Fruit fly (Drosophila melanogaster) whole organism, embryonic: ENCODE results near the gene CG46459.

Source experiments
- B-H1 ChIP-seq: fragments of 200-800 bp; sonication (Bioruptor generic); IDR thresholded peaks from 3 replicates; pipeline ENCODE4 v1.3.6; 2022; ENCODE audit warnings: missing biosample characterization, missing genetic modification characterization
- Blimp-1 ChIP-seq: fragments of 200-800 bp; sonication (Bioruptor generic); optimal IDR thresholded peaks from 3 replicates; lab custom pipeline; 2018; ENCODE audit warnings: missing biosample characterization, missing genetic modification characterization, mild to moderate bottlenecking, moderate library complexity, missing genetic modification reagents
- CG10565 ChIP-seq: fragments of 200-800 bp; sonication (Bioruptor generic); optimal IDR thresholded peaks from 3 replicates; lab custom pipeline; 2016; ENCODE audit warnings: missing biosample characterization, mild to moderate bottlenecking, missing genetic modification characterization
- CG11723 ChIP-seq: fragments of 200-800 bp; sonication (Bioruptor generic); optimal IDR thresholded peaks from 2 replicates; lab custom pipeline; 2017; ENCODE audit warnings: missing biosample characterization, mild to moderate bottlenecking, missing genetic modification characterization
- CG12104 ChIP-seq: fragments of 200-800 bp; sonication (Bioruptor generic); optimal IDR thresholded peaks from 3 replicates; lab custom pipeline; 2016; ENCODE audit warnings: missing biosample characterization, missing genetic modification characterization
- CG13775 ChIP-seq: fragments of 200-800 bp; sonication (Bioruptor generic); optimal IDR thresholded peaks from 3 replicates; lab custom pipeline; 2017; ENCODE audit warnings: missing biosample characterization, mild to moderate bottlenecking, missing genetic modification characterization
- CG14860 ChIP-seq: fragments of 200-800 bp; sonication (Bioruptor generic); IDR thresholded peaks from 3 replicates; pipeline ENCODE4 v1.3.6; 2022; ENCODE audit warnings: missing biosample characterization, missing genetic modification characterization; ENCODE audit not compliant: partially characterized antibody
- CG1529 ChIP-seq: fragments of 200-800 bp; sonication (Bioruptor generic); optimal IDR thresholded peaks from 3 replicates; lab custom pipeline; 2018; ENCODE audit warnings: missing biosample characterization, missing genetic modification characterization
- CG15479 ChIP-seq: fragments of 200-800 bp; sonication (Bioruptor generic); optimal IDR thresholded peaks from 3 replicates; lab custom pipeline; 2019; ENCODE audit warnings: missing biosample characterization, mild to moderate bottlenecking, missing genetic modification characterization, moderate library complexity
- CG18476 ChIP-seq: fragments of 200-800 bp; sonication (Bioruptor generic); optimal IDR thresholded peaks from 2 replicates; lab custom pipeline; 2016; ENCODE audit warnings: missing biosample characterization, mild to moderate bottlenecking, missing genetic modification characterization
- CG18619 ChIP-seq: fragments of 200-800 bp; sonication (Bioruptor generic); optimal IDR thresholded peaks from 3 replicates; lab custom pipeline; 2017; ENCODE audit warnings: missing biosample characterization, mild to moderate bottlenecking, missing genetic modification characterization
- CG2120 ChIP-seq: fragments of 200-800 bp; sonication (Bioruptor generic); optimal IDR thresholded peaks from 3 replicates; lab custom pipeline; 2016; ENCODE audit warnings: missing biosample characterization, missing genetic modification characterization
- CG31224 ChIP-seq: fragments of 200-800 bp; sonication (Bioruptor generic); IDR thresholded peaks from 2 replicates; pipeline ENCODE4 v1.3.6; 2022; ENCODE audit warnings: missing biosample characterization, missing genetic modification characterization
- CG31388 ChIP-seq: fragments of 200-800 bp; sonication (Bioruptor generic); optimal IDR thresholded peaks from 2 replicates; lab custom pipeline; 2016; ENCODE audit warnings: missing biosample characterization, missing genetic modification characterization
- CG3726 ChIP-seq: fragments of 200-800 bp; sonication (Bioruptor generic); IDR thresholded peaks from 3 replicates; pipeline ENCODE4, ENCODE4 v1.3.6; 2022; ENCODE audit warnings: missing biosample characterization, missing genetic modification characterization
- CG42726 ChIP-seq: fragments of 200-800 bp; sonication (Bioruptor generic); IDR thresholded peaks from 2 replicates; pipeline ENCODE4 v1.3.6; 2022; ENCODE audit warnings: missing biosample characterization, missing genetic modification characterization; ENCODE audit not compliant: partially characterized antibody
- CG4282 ChIP-seq: fragments of 200-800 bp; sonication (Bioruptor generic); optimal IDR thresholded peaks from 2 replicates; lab custom pipeline; 2016; ENCODE audit warnings: missing biosample characterization, missing genetic modification characterization
- CG8478 ChIP-seq: fragments of >200 bp; optimal IDR thresholded peaks from 2 replicates; lab custom pipeline; 2018
- CG8924 ChIP-seq: fragments of 200-800 bp; optimal IDR thresholded peaks from 3 replicates; lab custom pipeline; 2019; ENCODE audit warnings: missing biosample characterization, mild to moderate bottlenecking, missing genetic modification characterization, moderate library complexity
- CG9817 ChIP-seq: fragments of 200-800 bp; sonication (Bioruptor generic); optimal IDR thresholded peaks from 2 replicates; lab custom pipeline; 2018; ENCODE audit warnings: missing biosample characterization, mild to moderate bottlenecking, missing genetic modification characterization, moderate library complexity
- CrebB ChIP-seq: fragments of 200-800 bp; sonication (Bioruptor generic); optimal IDR thresholded peaks from 3 replicates; lab custom pipeline; 2018; ENCODE audit warnings: missing biosample characterization, mild to moderate bottlenecking, missing genetic modification characterization
- Dek ChIP-seq: fragments of 200-800 bp; sonication (Bioruptor generic); optimal IDR thresholded peaks from 3 replicates; lab custom pipeline; 2019; ENCODE audit warnings: missing biosample characterization, mild to moderate bottlenecking, missing genetic modification characterization, moderate library complexity
- GATAe ChIP-seq: fragments of 200-800 bp; sonication (Bioruptor generic); conservative IDR thresholded peaks from 2 replicates; pipeline ENCODE4 v1.3.6; 2022; ENCODE audit warnings: missing biosample characterization, missing genetic modification characterization
- HLH4C ChIP-seq: fragments of 200-800 bp; sonication (Bioruptor generic); IDR thresholded peaks from 3 replicates; pipeline ENCODE4 v1.3.6; 2022; ENCODE audit warnings: missing biosample characterization, missing genetic modification characterization; ENCODE audit not compliant: partially characterized antibody
- HLHmδ ChIP-seq: fragments of 200-800 bp; sonication (Bioruptor generic); optimal IDR thresholded peaks from 2 replicates; lab custom pipeline; 2018; ENCODE audit warnings: missing biosample characterization, mild to moderate bottlenecking, missing genetic modification characterization, moderate library complexity
- Hand ChIP-seq: fragments of 200-800 bp; sonication (Bioruptor generic); optimal IDR thresholded peaks from 2 replicates; lab custom pipeline; 2017; ENCODE audit warnings: mild to moderate bottlenecking, missing biosample characterization, missing genetic modification reagents, missing genetic modification characterization
- Hey ChIP-seq: fragments of 200-800 bp; sonication (Bioruptor generic); optimal IDR thresholded peaks from 3 replicates; lab custom pipeline; 2018; ENCODE audit warnings: missing biosample characterization, mild to moderate bottlenecking, missing genetic modification characterization
- HmgD ChIP-seq: fragments of 200-800 bp; sonication (Bioruptor generic); optimal IDR thresholded peaks from 3 replicates; lab custom pipeline; 2016; ENCODE audit warnings: missing biosample characterization, missing genetic modification characterization
- Med ChIP-seq: fragments of 200-800 bp; sonication (Bioruptor generic); peaks from one replicate; lab custom pipeline; 2016; ENCODE audit warnings: missing biosample characterization, missing genetic modification characterization, mild to moderate bottlenecking, inconsistent platforms, moderate library complexity
- NfI ChIP-seq: fragments of 200-800 bp; sonication (Bioruptor generic); optimal IDR thresholded peaks from 3 replicates; lab custom pipeline; 2018; ENCODE audit warnings: missing biosample characterization, mild to moderate bottlenecking, missing genetic modification characterization, moderate library complexity
- Scr ChIP-seq: fragments of 200-800 bp; sonication (Bioruptor generic); IDR thresholded peaks from 2 replicates; pipeline ENCODE4 v1.3.6; 2022; ENCODE audit warnings: missing biosample characterization, missing genetic modification characterization; ENCODE audit not compliant: partially characterized antibody
- Six4 ChIP-seq: fragments of 200-800 bp; sonication (Bioruptor generic); optimal IDR thresholded peaks from 2 replicates; lab custom pipeline; 2016; ENCODE audit warnings: missing biosample characterization, missing genetic modification characterization
- Spps ChIP-seq: fragments of 200-800 bp; sonication (Bioruptor generic); optimal IDR thresholded peaks from 2 replicates; lab custom pipeline; 2018; ENCODE audit warnings: missing biosample characterization, mild to moderate bottlenecking, missing genetic modification characterization
- abd-A ChIP-seq: fragments of 200-800 bp; sonication (Bioruptor generic); optimal IDR thresholded peaks from 3 replicates; lab custom pipeline; 2019; ENCODE audit warnings: missing biosample characterization, mild to moderate bottlenecking, missing genetic modification characterization, moderate library complexity
- chm ChIP-seq: fragments of 200-800 bp; sonication (Bioruptor generic); IDR thresholded peaks from 2 replicates; pipeline ENCODE4 v1.3.6; 2022; ENCODE audit warnings: missing biosample characterization, missing genetic modification characterization
- ci ChIP-seq: fragments of 200-800 bp; sonication (Bioruptor generic); IDR thresholded peaks from 3 replicates; pipeline ENCODE4 v1.3.6; 2022; ENCODE audit warnings: missing biosample characterization, missing genetic modification characterization
- crol ChIP-seq: fragments of 200-800 bp; sonication (Bioruptor generic); IDR thresholded peaks from 2 replicates; pipeline ENCODE4 v1.3.6; 2022; ENCODE audit warnings: missing biosample characterization, missing genetic modification characterization
- disco-r ChIP-seq: fragments of 200-800 bp; sonication (Bioruptor generic); optimal IDR thresholded peaks from 2 replicates; lab custom pipeline; 2016; ENCODE audit warnings: missing biosample characterization, missing genetic modification characterization
- en ChIP-seq: fragments of 200-800 bp; sonication (Bioruptor generic); optimal IDR thresholded peaks from 2 replicates; lab custom pipeline; 2016; ENCODE audit warnings: missing biosample characterization, missing genetic modification characterization
- fd3F ChIP-seq: fragments of 200-800 bp; sonication (Bioruptor generic); optimal IDR thresholded peaks from 2 replicates; lab custom pipeline; 2018; ENCODE audit warnings: missing biosample characterization, mild to moderate bottlenecking, missing genetic modification characterization, moderate library complexity
- gcm ChIP-seq: fragments of 200-800 bp; sonication (Bioruptor generic); optimal IDR thresholded peaks from 2 replicates; lab custom pipeline; 2019; ENCODE audit warnings: missing biosample characterization, mild to moderate bottlenecking, missing genetic modification characterization, moderate library complexity
- knrl ChIP-seq: fragments of 200-800 bp; sonication (Bioruptor generic); IDR thresholded peaks from 3 replicates; pipeline ENCODE4 v1.3.6; 2022; ENCODE audit warnings: missing biosample characterization, missing genetic modification characterization; ENCODE audit not compliant: partially characterized antibody
- p53 ChIP-seq: fragments of 200-800 bp; sonication (Bioruptor generic); optimal IDR thresholded peaks from 2 replicates; lab custom pipeline; 2016; ENCODE audit warnings: missing biosample characterization, missing genetic modification characterization
- pfk ChIP-seq: fragments of 200-800 bp; sonication (Bioruptor generic); optimal IDR thresholded peaks from 2 replicates; lab custom pipeline; 2018; ENCODE audit warnings: missing biosample characterization, mild to moderate bottlenecking, missing genetic modification characterization, moderate library complexity
- sens ChIP-seq: fragments of 200-800 bp; sonication (Bioruptor generic); peaks from one replicate; lab custom pipeline; 2016; ENCODE audit warnings: missing biosample characterization, missing genetic modification characterization
- slp2 ChIP-seq: fragments of 200-800 bp; sonication (Bioruptor generic); optimal IDR thresholded peaks from 2 replicates; lab custom pipeline; 2016; ENCODE audit warnings: missing biosample characterization, missing genetic modification characterization
- sug ChIP-seq: fragments of 200-800 bp; optimal IDR thresholded peaks from 2 replicates; lab custom pipeline; 2019; ENCODE audit warnings: missing biosample characterization, mild to moderate bottlenecking, missing genetic modification characterization, moderate library complexity
- tio ChIP-seq: fragments of 200-800 bp; sonication (Bioruptor generic); optimal IDR thresholded peaks from 2 replicates; lab custom pipeline; 2017; ENCODE audit warnings: missing biosample characterization, missing genetic modification characterization, inconsistent platforms
- yki ChIP-seq: fragments of >200 bp; optimal IDR thresholded peaks from 3 replicates; lab custom pipeline; 2018

Gene CG46459

DNA sequence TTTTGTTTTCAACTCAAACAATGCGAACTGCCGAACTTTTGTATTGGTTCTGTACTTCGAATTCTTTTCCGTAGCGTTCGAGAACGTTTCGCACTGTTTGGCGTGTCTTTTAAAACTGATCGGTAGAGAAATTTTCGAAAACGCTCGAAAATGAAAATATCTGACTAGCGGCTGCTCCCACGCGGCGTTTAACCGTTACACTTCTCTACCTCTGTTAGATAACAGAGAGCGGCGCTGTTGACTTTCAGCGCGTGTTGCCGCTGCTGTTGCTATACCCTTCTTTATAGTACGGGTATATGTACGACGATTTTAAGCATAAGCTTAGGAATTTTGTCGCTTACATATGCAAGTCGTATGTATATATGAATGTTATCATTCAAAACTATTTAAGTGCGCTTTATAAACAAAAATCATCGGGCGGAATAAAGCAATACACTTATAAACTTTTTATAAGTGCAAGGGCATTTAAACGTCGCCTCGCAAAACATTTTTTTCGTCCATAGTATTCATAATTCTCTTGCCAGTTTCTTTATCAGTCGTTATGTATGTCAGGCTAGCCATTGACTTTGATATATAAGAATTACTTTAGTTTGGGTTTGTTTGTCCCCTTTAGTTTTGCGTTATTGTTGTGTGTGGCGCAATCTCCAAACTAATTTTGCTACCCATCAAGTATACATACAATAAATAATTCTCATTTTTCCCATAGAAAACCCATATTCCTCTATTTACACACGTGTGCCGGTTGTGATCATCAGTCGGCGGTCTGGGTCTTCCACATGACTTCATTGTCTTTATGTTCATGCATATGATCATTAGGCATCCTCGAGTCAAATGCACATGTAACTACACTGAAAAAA, 15.4 kb upstream of the CG46459 start, which contains the start of gene Phyhd1 (continued):
- TF ChIP-seq B-H1, result peak; percentile 88
- TF ChIP-seq Blimp-1, result peak; percentile 93
- TF ChIP-seq gcm (GFP tag; lab: Kevin White, UChicago), result peak; percentile 93
- peak; percentile 89 for TF ChIP-seq NfI (GFP tag; lab: Kevin White, UChicago)
- TF ChIP-seq fd3F (GFP tag; lab: Kevin White, UChicago), result peak; percentile 90
- TF ChIP-seq CG15479 (GFP tag; lab: Kevin White, UChicago), result no peak
- peak; percentile 84 for TF ChIP-seq CG1529 (GFP tag; lab: Kevin White, UChicago)
- peak; percentile 47; the same call in 1 of the 2 replicates for TF ChIP-seq crol
- no peak for TF ChIP-seq HLH4C
- peak; percentile 49 for TF ChIP-seq Hey
- TF ChIP-seq sens, result peak; percentile 98
- TF ChIP-seq CG18619 (GFP tag; lab: Kevin White, UChicago), result peak; percentile 91
- TF ChIP-seq CG9817, result peak; percentile 95
- TF ChIP-seq CG11723 (GFP tag; lab: Kevin White, UChicago), result peak; percentile 83
- peak; percentile 88 for TF ChIP-seq Hand (GFP tag; lab: Kevin White, UChicago)
- TF ChIP-seq CG10565 (GFP tag; lab: Kevin White, UChicago), result peak; percentile 84
- peak; percentile 86 for TF ChIP-seq CG4282 (GFP tag; lab: Kevin White, UChicago)
- TF ChIP-seq slp2 (GFP tag; lab: Kevin White, UChicago), result peak; percentile 93
- TF ChIP-seq sug (tag; lab: Kevin White, UChicago), result peak; percentile 81
- TF ChIP-seq Six4 (GFP tag; lab: Kevin White, UChicago), result peak; percentile 94
- peak; percentile 94 for TF ChIP-seq CG31388 (GFP tag; lab: Kevin White, UChicago)
- peak; percentile 100 for TF ChIP-seq Med (GFP tag; lab: Kevin White, UChicago)
- TF ChIP-seq CG14860 (GFP tag; lab: Robert Waterston, UW), result no peak
- TF ChIP-seq tio, result peak; percentile 93
- TF ChIP-seq HLHmδ (GFP tag; lab: Kevin White, UChicago), result no peak
- TF ChIP-seq CG3726, result peak; percentile 89
- TF ChIP-seq CG42726 (GFP tag; lab: Robert Waterston, UW), result no peak
- TF ChIP-seq HmgD, result peak; percentile 95
- TF ChIP-seq CG12104 (GFP tag; lab: Kevin White, UChicago), result peak; percentile 79
- TF ChIP-seq Dek (tag; lab: Kevin White, UChicago), result peak; percentile 94
- peak; percentile 87 for TF ChIP-seq GATAe (GFP tag; lab: Robert Waterston, UW)
- TF ChIP-seq CrebB (tag; lab: Kevin White, UChicago), result peak; percentile 88
- TF ChIP-seq CG18476, result peak; percentile 95
- TF ChIP-seq CG31224 (GFP tag; lab: Robert Waterston, UW), result peak; percentile 90
- TF ChIP-seq Scr, result no peak
- TF ChIP-seq CG8924, result peak; percentile 97
- peak; percentile 98 for TF ChIP-seq chm (GFP tag; lab: Robert Waterston, UW)
- no peak for TF ChIP-seq CG8478
- peak; percentile 92 for TF ChIP-seq Spps (tag; lab: Kevin White, UChicago)
- TF ChIP-seq ci (GFP tag; lab: Robert Waterston, UW), result peak; percentile 97
- TF ChIP-seq en, result peak; percentile 79
- TF ChIP-seq p53 (GFP tag; lab: Kevin White, UChicago), result peak; percentile 39
- TF ChIP-seq CG13775 (GFP tag; lab: Kevin White, UChicago), result peak; percentile 89
- no peak for TF ChIP-seq knrl (GFP tag; lab: Robert Waterston, UW)
- TF ChIP-seq pfk (GFP tag; lab: Kevin White, UChicago), result no peak
- peak; percentile 98 for TF ChIP-seq CG2120 (GFP tag; lab: Kevin White, UChicago)
- TF ChIP-seq abd-A (tag; lab: Kevin White, UChicago), result peak; percentile 45
- TF ChIP-seq disco-r, result peak; percentile 93
- TF ChIP-seq yki (lab: Kevin White, UChicago), result no peak
